Fruit fly (Drosophila melanogaster) whole organism, prepupa: ENCODE measurements around the gene CG6928.

ENCODE experiments used
- CG4318 ChIP-seq: fragments of 200-800 bp; sonication (Bioruptor generic); optimal IDR thresholded peaks from 3 replicates; lab custom pipeline; 2017; ENCODE audit warnings: missing biosample characterization, mild to moderate bottlenecking, missing genetic modification characterization
- CG6854 ChIP-seq: fragments of 200-800 bp; sonication (Bioruptor generic); optimal IDR thresholded peaks from 2 replicates; lab custom pipeline; 2017; ENCODE audit warnings: missing biosample characterization, mild to moderate bottlenecking, missing genetic modification characterization
- Ets21C ChIP-seq: fragments of 200-800 bp; sonication (Bioruptor generic); optimal IDR thresholded peaks from 3 replicates; lab custom pipeline; 2016; ENCODE audit warnings: missing biosample characterization, missing genetic modification characterization
- OdsH ChIP-seq: fragments of 200-800 bp; sonication (Bioruptor generic); optimal IDR thresholded peaks from 3 replicates; lab custom pipeline; 2016; ENCODE audit warnings: missing biosample characterization, missing genetic modification characterization
- dsx ChIP-seq: fragments of 200-800 bp; optimal IDR thresholded peaks from 3 replicates; lab custom pipeline; 2019; ENCODE audit warnings: missing biosample characterization, mild to moderate bottlenecking, missing genetic modification characterization, moderate library complexity; ENCODE audit not compliant: poor library complexity, severe bottlenecking
- fd59A ChIP-seq: fragments of 200-800 bp; sonication (Bioruptor generic); optimal IDR thresholded peaks from 2 replicates; lab custom pipeline; 2017; ENCODE audit warnings: missing biosample characterization, mild to moderate bottlenecking, missing genetic modification characterization, missing genetic modification reagents

DNA sequence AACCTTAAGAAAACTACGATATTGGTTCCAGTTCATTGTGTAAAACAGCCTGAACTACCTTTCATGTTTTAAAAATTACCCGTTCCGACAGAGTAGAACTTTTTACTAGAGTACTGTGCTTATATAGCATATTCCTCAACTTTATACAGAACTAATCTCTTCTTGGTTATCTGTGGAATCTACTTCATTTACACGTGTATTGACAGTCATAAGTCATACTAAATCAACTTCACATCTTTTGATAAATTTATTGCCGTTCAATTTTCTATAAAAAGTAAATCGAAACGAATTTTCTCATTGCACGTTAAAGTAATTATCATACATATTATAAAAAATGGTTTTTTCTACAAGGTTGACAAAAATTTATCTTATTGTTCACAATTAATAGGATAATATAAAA, 29.3 kb upstream of the CG6928 start, which contains the start of gene CG42397:
- TF ChIP-seq CG4318, result no peak
- no peak for TF ChIP-seq OdsH (GFP tag; lab: Kevin White, UChicago)
- TF ChIP-seq CG6854, result no peak
- TF ChIP-seq Ets21C, result no peak
- no peak for TF ChIP-seq dsx (GFP tag; lab: Kevin White, UChicago)
- no peak for TF ChIP-seq fd59A
